In the genomic region with DNA sequence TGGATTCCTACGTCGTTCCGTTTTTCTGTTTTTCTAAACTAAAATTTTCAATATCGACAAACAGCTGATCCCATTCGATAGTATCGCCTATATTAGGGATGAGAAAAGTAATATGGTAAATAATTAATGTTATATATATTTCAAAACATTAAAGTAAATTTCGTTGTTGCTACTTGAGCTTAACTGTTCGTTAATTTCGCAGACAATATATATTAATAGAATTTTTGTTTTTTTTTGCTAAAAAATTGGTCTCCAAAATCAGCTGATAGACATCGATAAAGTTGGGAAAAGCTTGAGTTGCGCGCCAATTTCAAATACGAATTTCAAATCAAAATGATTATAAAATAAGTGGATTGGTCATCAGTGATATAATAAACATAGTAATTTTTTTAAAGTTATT, we compare ENCODE assay signal across 5 fruit fly cellular contexts.
TF ChIP-seq lines count a peak whose summit lies in the region.

CG12118 (minus strand) TSS at position 53 of the 400 bp plus-strand sequence.

- no peak for TF ChIP-seq CTCF in whole organism, embryonic (GFP tag; optimal IDR thresholded peaks at IDR 0.05; lab: Kevin White, UChicago)

TF ChIP-seq in whole organism, adult, 20 proteins besides CTCF, POLR2A, EP300 and RAD21 (continues in another document):
- TF ChIP-seq CG14711 (tag; optimal IDR thresholded peaks at IDR 0.05; lab: Kevin White, UChicago) (peak; percentile 87), CG1620 (GFP tag; optimal IDR thresholded peaks at IDR 0.05; lab: Kevin White, UChicago) (peak; percentile 87), pad (GFP tag; optimal IDR thresholded peaks at IDR 0.05; lab: Kevin White, UChicago) (peak; percentile 58), Clk (GFP tag; optimal IDR thresholded peaks at IDR 0.05; lab: Kevin White, UChicago) (no peak), cnc (optimal IDR thresholded peaks at IDR 0.05; lab: Kevin White, UChicago) (no peak), toe (GFP tag; optimal IDR thresholded peaks at IDR 0.05; lab: Kevin White, UChicago) (peak; percentile 32), CG11617 (GFP tag; optimal IDR thresholded peaks at IDR 0.05; lab: Kevin White, UChicago) (peak; percentile 84), CG7045 (GFP tag; optimal IDR thresholded peaks at IDR 0.05; lab: Kevin White, UChicago) (peak; percentile 10), kay (GFP tag; lab: Kevin White, UChicago; ENCODE audit: borderline replicate concordance) (no peak), tj (GFP tag; optimal IDR thresholded peaks at IDR 0.05; lab: Kevin White, UChicago) (peak; percentile 71), Mnt (GFP tag; optimal IDR thresholded peaks at IDR 0.05; lab: Kevin White, UChicago) (peak; percentile 69), CG7101 (tag; optimal IDR thresholded peaks at IDR 0.05; lab: Kevin White, UChicago) (peak; percentile 85), Crg-1 (GFP tag; optimal IDR thresholded peaks at IDR 0.05; lab: Kevin White, UChicago) (peak; percentile 67), bab1 (GFP tag; optimal IDR thresholded peaks at IDR 0.05; lab: Kevin White, UChicago) (peak; percentile 96), CG33017 (tag; optimal IDR thresholded peaks at IDR 0.05; lab: Kevin White, UChicago) (peak; percentile 56), CG5204 (GFP tag; optimal IDR thresholded peaks at IDR 0.05; lab: Kevin White, UChicago) (peak; percentile 17), Hr96 (GFP tag; optimal IDR thresholded peaks at IDR 0.05; lab: Kevin White, UChicago) (no peak)

TF ChIP-seq in whole organism, embryonic, 481 proteins besides CTCF, POLR2A, EP300 and RAD21 (continues in another document):
- TF ChIP-seq fd96Cb (tag; optimal IDR thresholded peaks at IDR 0.05; lab: Kevin White, UChicago) (peak; percentile 67), ftz-f1 (GFP tag; optimal IDR thresholded peaks at IDR 0.05; lab: Kevin White, UChicago) (no peak), CG15269 (tag; optimal IDR thresholded peaks at IDR 0.05; lab: Kevin White, UChicago) (peak; percentile 75), wek (GFP tag; optimal IDR thresholded peaks at IDR 0.05; lab: Kevin White, UChicago) (no peak), pfk (GFP tag; optimal IDR thresholded peaks at IDR 0.05; lab: Kevin White, UChicago) (no peak), CG16863 (GFP tag; optimal IDR thresholded peaks at IDR 0.05; lab: Kevin White, UChicago) (peak; percentile 14), CG13775 (GFP tag; optimal IDR thresholded peaks at IDR 0.05; lab: Kevin White, UChicago) (peak; percentile 80), Max (GFP tag; optimal IDR thresholded peaks at IDR 0.05; lab: Kevin White, UChicago) (peak; percentile 73), caup (GFP tag; optimal IDR thresholded peaks at IDR 0.05; lab: Kevin White, UChicago; ENCODE audit: severe bottlenecking) (peak; percentile 62), odd (GFP tag; optimal IDR thresholded peaks at IDR 0.05; lab: Kevin White, UChicago) (peak; percentile 43), CG7786 (GFP tag; optimal IDR thresholded peaks at IDR 0.05; lab: Kevin White, UChicago) (peak; percentile 20), Xrp1 (GFP tag; IDR thresholded peaks at IDR 0.05; lab: Robert Waterston, UW) (peak; percentile 80), stc (GFP tag; IDR thresholded peaks at IDR 0.05; lab: Robert Waterston, UW) (peak; percentile 66; the same call in 1 of the 2 replicates), CG7963 (GFP tag; IDR thresholded peaks at IDR 0.05; lab: Robert Waterston, UW; ENCODE audit: partially characterized antibody) (peak; percentile 81), Sry-δ (GFP tag; optimal IDR thresholded peaks at IDR 0.05; lab: Kevin White, UChicago) (peak; percentile 79), CG12744 (GFP tag; optimal IDR thresholded peaks at IDR 0.05; lab: Kevin White, UChicago) (no peak), ato (GFP tag; IDR thresholded peaks at IDR 0.05; lab: Robert Waterston, UW; ENCODE audit: partially characterized antibody) (peak; percentile 65)

TF ChIP-seq in whole organism, prepupa, 60 proteins besides CTCF, POLR2A, EP300 and RAD21 (continues in another document):
- TF ChIP-seq Lpt (GFP tag; optimal IDR thresholded peaks at IDR 0.05; lab: Kevin White, UChicago), result peak; percentile 66
- TF ChIP-seq Hr38 (GFP tag; optimal IDR thresholded peaks at IDR 0.05; lab: Kevin White, UChicago), result no peak
- TF ChIP-seq achi (GFP tag; optimal IDR thresholded peaks at IDR 0.05; lab: Kevin White, UChicago), result peak; percentile 75
- peak; percentile 42 for TF ChIP-seq CG11902 (GFP tag; optimal IDR thresholded peaks at IDR 0.05; lab: Kevin White, UChicago)
- peak; percentile 83 for TF ChIP-seq CG10631 (GFP tag; optimal IDR thresholded peaks at IDR 0.05; lab: Kevin White, UChicago)
- TF ChIP-seq CG3032 (tag; optimal IDR thresholded peaks at IDR 0.05; lab: Kevin White, UChicago), result peak; percentile 61
- peak; percentile 67 for TF ChIP-seq CG8119 (GFP tag; IDR thresholded peaks at IDR 0.05; lab: Robert Waterston, UW)
- peak; percentile 70 for TF ChIP-seq Smox (GFP tag; optimal IDR thresholded peaks at IDR 0.05; lab: Kevin White, UChicago)
- TF ChIP-seq Sox15 (GFP tag; optimal IDR thresholded peaks at IDR 0.05; lab: Kevin White, UChicago), result peak; percentile 19
- TF ChIP-seq Hr39 (GFP tag; optimal IDR thresholded peaks at IDR 0.05; lab: Kevin White, UChicago), result peak; percentile 44
- TF ChIP-seq Ets96B (tag; optimal IDR thresholded peaks at IDR 0.05; lab: Kevin White, UChicago), result peak; percentile 49
- peak; percentile 84 for TF ChIP-seq esn (GFP tag; optimal IDR thresholded peaks at IDR 0.05; lab: Kevin White, UChicago)
- TF ChIP-seq fd85E (GFP tag; optimal IDR thresholded peaks at IDR 0.05; lab: Kevin White, UChicago), result no peak
- peak; percentile 87 for TF ChIP-seq Eip78C (GFP tag; lab: Kevin White, UChicago)
- peak; percentile 71 for TF ChIP-seq CG3919 (GFP tag; optimal IDR thresholded peaks at IDR 0.05; lab: Kevin White, UChicago)
- no peak for TF ChIP-seq CG16779 (tag; optimal IDR thresholded peaks at IDR 0.05; lab: Kevin White, UChicago)
- TF ChIP-seq svp (GFP tag; lab: Kevin White, UChicago), result no peak
- peak; percentile 77 for TF ChIP-seq acj6 (GFP tag; optimal IDR thresholded peaks at IDR 0.05; lab: Kevin White, UChicago)
- TF ChIP-seq Blimp-1 (GFP tag; optimal IDR thresholded peaks at IDR 0.05; lab: Kevin White, UChicago), result no peak

TF ChIP-seq in whole organism, pupa, 21 proteins besides CTCF, POLR2A, EP300 and RAD21:
- TF ChIP-seq CG8159 (tag; optimal IDR thresholded peaks at IDR 0.05; lab: Kevin White, UChicago), result peak; percentile 65
- TF ChIP-seq CG32121 (GFP tag; IDR thresholded peaks at IDR 0.05; lab: Robert Waterston, UW), result peak; percentile 79
- peak; percentile 45 for TF ChIP-seq Ets98B (GFP tag; IDR thresholded peaks at IDR 0.05; lab: Robert Waterston, UW)
- TF ChIP-seq CG12605 (GFP tag; IDR thresholded peaks at IDR 0.05; lab: Robert Waterston, UW), result no peak
- TF ChIP-seq Pif1B (GFP tag; optimal IDR thresholded peaks at IDR 0.05; lab: Kevin White, UChicago), result peak; percentile 56
- TF ChIP-seq rn (GFP tag; IDR thresholded peaks at IDR 0.05; lab: Robert Waterston, UW), result peak; percentile 31; the same call in 1 of the 2 replicates
- TF ChIP-seq EcR (GFP tag; optimal IDR thresholded peaks at IDR 0.05; lab: Kevin White, UChicago), result no peak
- peak; percentile 46 for TF ChIP-seq Pif1A (GFP tag; optimal IDR thresholded peaks at IDR 0.05; lab: Kevin White, UChicago)
- peak; percentile 33 for TF ChIP-seq D1 (tag; optimal IDR thresholded peaks at IDR 0.05; lab: Kevin White, UChicago)
- peak; percentile 51 for TF ChIP-seq Snoo (tag; optimal IDR thresholded peaks at IDR 0.05; lab: Kevin White, UChicago)
- TF ChIP-seq CG8301 (tag; optimal IDR thresholded peaks at IDR 0.05; lab: Kevin White, UChicago), result peak; percentile 14
- peak; percentile 57 for TF ChIP-seq CG34367 (tag; optimal IDR thresholded peaks at IDR 0.05; lab: Kevin White, UChicago)
- no peak for TF ChIP-seq gl (tag; optimal IDR thresholded peaks at IDR 0.05; lab: Kevin White, UChicago)
- peak; percentile 64 for TF ChIP-seq CG17806 (tag; optimal IDR thresholded peaks at IDR 0.05; lab: Kevin White, UChicago)
- TF ChIP-seq CG9948 (tag; optimal IDR thresholded peaks at IDR 0.05; lab: Kevin White, UChicago), result peak; percentile 60
- TF ChIP-seq CG14655 (GFP tag; optimal IDR thresholded peaks at IDR 0.05; lab: Kevin White, UChicago), result no peak
- no peak for TF ChIP-seq CG13204 (GFP tag; optimal IDR thresholded peaks at IDR 0.05; lab: Kevin White, UChicago)
- peak; percentile 71; the same call in 2 of the 3 replicates for TF ChIP-seq CG4496 (GFP tag; IDR thresholded peaks at IDR 0.05; lab: Robert Waterston, UW)
- TF ChIP-seq CG15710 (tag; optimal IDR thresholded peaks at IDR 0.05; lab: Kevin White, UChicago), result peak; percentile 65
- TF ChIP-seq fd96Ca (GFP tag; IDR thresholded peaks at IDR 0.05; lab: Robert Waterston, UW), result no peak

TF ChIP-seq in whole organism, wandering third instar larva, 38 proteins besides CTCF, POLR2A, EP300 and RAD21 (continues in another document):
- peak; percentile 74 for TF ChIP-seq HLH106 (tag; optimal IDR thresholded peaks at IDR 0.05; lab: Kevin White, UChicago)
- no peak for TF ChIP-seq CrebA (GFP tag; optimal IDR thresholded peaks at IDR 0.05; lab: Kevin White, UChicago; ENCODE audit: borderline replicate concordance)
- TF ChIP-seq woc (GFP tag; optimal IDR thresholded peaks at IDR 0.05; lab: Kevin White, UChicago), result peak; percentile 61
- TF ChIP-seq Hr83 (GFP tag; optimal IDR thresholded peaks at IDR 0.05; lab: Kevin White, UChicago; ENCODE audit: poor library complexity, severe bottlenecking), result peak; percentile 55
- no peak for TF ChIP-seq Dif (GFP tag; optimal IDR thresholded peaks at IDR 0.05; lab: Kevin White, UChicago; ENCODE audit: partially characterized antibody)
- peak; percentile 85 for TF ChIP-seq rgr (GFP tag; optimal IDR thresholded peaks at IDR 0.05; lab: Kevin White, UChicago)
- peak; percentile 71 for TF ChIP-seq sv (GFP tag; optimal IDR thresholded peaks at IDR 0.05; lab: Kevin White, UChicago)
- no peak for TF ChIP-seq brk (GFP tag; optimal IDR thresholded peaks at IDR 0.05; lab: Kevin White, UChicago)
- TF ChIP-seq CG32264 (GFP tag; optimal IDR thresholded peaks at IDR 0.05; lab: Kevin White, UChicago), result no peak
- TF ChIP-seq dsf (GFP tag; optimal IDR thresholded peaks at IDR 0.05; lab: Kevin White, UChicago; ENCODE audit: borderline replicate concordance), result peak; percentile 66
- peak; percentile 59 for TF ChIP-seq ey (GFP tag; optimal IDR thresholded peaks at IDR 0.05; lab: Kevin White, UChicago)
- TF ChIP-seq dmrt93B (GFP tag; optimal IDR thresholded peaks at IDR 0.05; lab: Kevin White, UChicago), result peak; percentile 36
- peak; percentile 73 for TF ChIP-seq psq (GFP tag; optimal IDR thresholded peaks at IDR 0.05; lab: Kevin White, UChicago)
- TF ChIP-seq sage (GFP tag; optimal IDR thresholded peaks at IDR 0.05; lab: Kevin White, UChicago), result peak; percentile 81
- TF ChIP-seq fru (GFP tag; optimal IDR thresholded peaks at IDR 0.05; lab: Kevin White, UChicago), result peak; percentile 77
- TF ChIP-seq br (GFP tag; optimal IDR thresholded peaks at IDR 0.05; lab: Kevin White, UChicago), result peak; percentile 63
- TF ChIP-seq dl (GFP tag; optimal IDR thresholded peaks at IDR 0.05; lab: Kevin White, UChicago; ENCODE audit: insufficient read depth in 1 of 2, partially characterized antibody in 2 of 2), result no peak
- TF ChIP-seq Myc (optimal IDR thresholded peaks at IDR 0.05; lab: Kevin White, UChicago), result no peak
- no peak for TF ChIP-seq Dfd (GFP tag; optimal IDR thresholded peaks at IDR 0.05; lab: Kevin White, UChicago)
- peak; percentile 79 for TF ChIP-seq OdsH (GFP tag; optimal IDR thresholded peaks at IDR 0.05; lab: Kevin White, UChicago)
